Worm (Caenorhabditis elegans): ENCODE results near the gene F44G4.6.

ce11 chrII:8964835-8965234 is 36.8 kb downstream of the F44G4.6 start, which contains the start of the genes ndub-3 and C18E9.2:
- no peak for TF ChIP-seq T22C8.4 (GFP tag; IDR thresholded peaks at IDR 0.05)
- no peak for TF ChIP-seq flt-1 (GFP tag; IDR thresholded peaks at IDR 0.05)
- no peak for TF ChIP-seq cog-1 (tag; optimal IDR thresholded peaks at IDR 0.05)
- TF ChIP-seq tab-1 (GFP tag; IDR thresholded peaks at IDR 0.05): no peak
